Fruit fly (Drosophila melanogaster): Measurements from ENCODE around the gene CG31917.

CG31917 gene

DNA sequence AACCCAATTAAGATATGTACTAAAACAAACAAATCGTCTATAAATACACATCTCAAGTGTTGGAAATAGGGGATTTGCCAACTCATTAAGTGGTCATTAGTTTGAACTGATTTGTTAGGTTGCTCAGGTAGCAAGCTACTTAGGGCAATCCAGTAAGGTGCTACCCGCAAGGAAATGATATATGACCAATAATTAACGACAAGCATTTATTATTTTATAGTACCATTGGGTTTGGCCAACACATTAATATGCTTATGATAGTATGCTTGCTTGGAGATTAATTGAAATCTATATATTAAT is 14.8 kb downstream of the CG31917 start (continued):
- TF ChIP-seq HHEX (GFP tag; optimal IDR thresholded peaks at IDR 0.05), result peak; percentile 2
- no peak for TF ChIP-seq GATAe (GFP tag; conservative IDR thresholded peaks at IDR 0.05)
- TF ChIP-seq H2.0 (GFP tag; IDR thresholded peaks at IDR 0.05), result no peak
- TF ChIP-seq CG18011 (GFP tag; optimal IDR thresholded peaks at IDR 0.05), result no peak
- TF ChIP-seq zf30C (GFP tag; optimal IDR thresholded peaks at IDR 0.05), result no peak
- no peak for TF ChIP-seq CrebB (tag; optimal IDR thresholded peaks at IDR 0.05)
- no peak for TF ChIP-seq pfk (GFP tag; optimal IDR thresholded peaks at IDR 0.05)
- TF ChIP-seq CG30403 (GFP tag; optimal IDR thresholded peaks at IDR 0.05), result no peak
- TF ChIP-seq ara (GFP tag; IDR thresholded peaks at IDR 0.05), result no peak
- peak; percentile 67 for TF ChIP-seq sug (tag; optimal IDR thresholded peaks at IDR 0.05)
- TF ChIP-seq exex (tag; optimal IDR thresholded peaks at IDR 0.05), result peak; percentile 98

DNA sequence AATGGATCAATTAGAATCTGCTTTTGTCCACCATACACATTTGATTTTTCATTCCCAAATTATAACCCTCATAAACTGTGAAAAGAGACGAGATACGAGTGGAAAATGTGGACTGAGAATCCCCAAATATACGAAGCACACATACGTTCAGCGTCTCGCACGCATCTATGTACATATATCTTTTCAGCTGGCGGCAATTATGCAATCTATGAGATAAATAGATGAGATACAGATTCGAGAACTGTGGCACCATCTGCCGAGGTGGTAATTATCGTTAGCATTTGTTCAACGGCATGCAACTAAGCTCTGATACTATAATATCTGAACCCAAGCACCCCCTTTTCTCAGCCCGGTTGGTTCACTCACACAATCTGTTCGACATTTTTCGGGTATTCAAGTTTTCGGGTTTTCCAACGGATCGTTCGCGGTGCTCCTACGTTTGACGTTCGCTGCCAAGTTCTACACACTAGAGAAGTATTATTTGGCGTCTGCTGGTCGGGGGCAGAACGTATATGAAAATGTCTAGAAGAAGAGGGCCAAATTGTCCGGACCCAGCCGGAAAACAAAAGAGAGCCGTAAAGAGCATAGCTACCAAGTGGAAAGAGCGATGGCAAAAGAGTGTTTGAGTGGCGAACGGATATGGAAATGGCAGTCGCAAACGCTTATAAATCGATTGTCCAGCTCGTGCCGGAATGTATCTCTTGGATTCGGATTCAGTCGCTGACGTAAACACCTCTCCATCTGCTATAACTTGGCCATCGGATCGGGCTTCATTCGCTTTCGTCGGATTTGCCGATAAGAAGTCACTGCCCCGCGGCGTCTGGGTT is 15.4 kb downstream of the CG31917 start:
- TF ChIP-seq mld (GFP tag; IDR thresholded peaks at IDR 0.05; ENCODE audit: partially characterized antibody), result no peak
- no peak for TF ChIP-seq Vsx1 (GFP tag; optimal IDR thresholded peaks at IDR 0.05)
- TF ChIP-seq emc (GFP tag; optimal IDR thresholded peaks at IDR 0.05), result no peak
- TF ChIP-seq CG6654 (GFP tag; optimal IDR thresholded peaks at IDR 0.05), result no peak
- no peak for TF ChIP-seq az2 (GFP tag; optimal IDR thresholded peaks at IDR 0.05)
- TF ChIP-seq CrebB (tag; optimal IDR thresholded peaks at IDR 0.05), result no peak
- TF ChIP-seq Dref (GFP tag; IDR thresholded peaks at IDR 0.05), result no peak
- no peak for TF ChIP-seq so (GFP tag; IDR thresholded peaks at IDR 0.05)
- TF ChIP-seq CG15479 (GFP tag; optimal IDR thresholded peaks at IDR 0.05), result peak; percentile 35
- TF ChIP-seq CG8765 (GFP tag; IDR thresholded peaks at IDR 0.05), result no peak
- peak; percentile 86 for TF ChIP-seq sd (tag; optimal IDR thresholded peaks at IDR 0.05)
- TF ChIP-seq CG17829 (tag; optimal IDR thresholded peaks at IDR 0.05), result no peak
- TF ChIP-seq slbo (GFP tag; IDR thresholded peaks at IDR 0.05), result no peak
- TF ChIP-seq Spps (tag; optimal IDR thresholded peaks at IDR 0.05), result no peak
- no peak for TF ChIP-seq CG9215 (GFP tag; IDR thresholded peaks at IDR 0.05)
- no peak for TF ChIP-seq CG12391 (tag; optimal IDR thresholded peaks at IDR 0.05)
- no peak for TF ChIP-seq CG3726 (GFP tag; IDR thresholded peaks at IDR 0.05)
- no peak for TF ChIP-seq luna (GFP tag; optimal IDR thresholded peaks at IDR 0.05)
- TF ChIP-seq Kr (GFP tag; optimal IDR thresholded peaks at IDR 0.05), result no peak
- TF ChIP-seq repo (GFP tag; optimal IDR thresholded peaks at IDR 0.05), result no peak
- TF ChIP-seq CG8924 (tag; optimal IDR thresholded peaks at IDR 0.05), result no peak
- TF ChIP-seq GATAe (GFP tag; conservative IDR thresholded peaks at IDR 0.05), result no peak
- no peak for TF ChIP-seq chn (GFP tag; optimal IDR thresholded peaks at IDR 0.05)
- no peak for TF ChIP-seq Side (GFP tag; optimal IDR thresholded peaks at IDR 0.05)
- TF ChIP-seq CG17612 (GFP tag; IDR thresholded peaks at IDR 0.05), result no peak
- TF ChIP-seq insv (GFP tag; optimal IDR thresholded peaks at IDR 0.05), result no peak
- no peak for TF ChIP-seq gro (GFP tag; optimal IDR thresholded peaks at IDR 0.05)
- no peak for TF ChIP-seq CG10209 (GFP tag; optimal IDR thresholded peaks at IDR 0.05)
- TF ChIP-seq sna (GFP tag; IDR thresholded peaks at IDR 0.05; ENCODE audit: partially characterized antibody), result no peak
- no peak for TF ChIP-seq MESR4 (GFP tag; optimal IDR thresholded peaks at IDR 0.05)
- TF ChIP-seq nerfin-1 (tag; optimal IDR thresholded peaks at IDR 0.05), result no peak
- peak; percentile 73 for TF ChIP-seq Med (GFP tag)
- TF ChIP-seq Dad (GFP tag; optimal IDR thresholded peaks at IDR 0.05), result no peak
- TF ChIP-seq CG13296 (GFP tag; optimal IDR thresholded peaks at IDR 0.05), result peak; percentile 11
- TF ChIP-seq TFAM (GFP tag; optimal IDR thresholded peaks at IDR 0.05), result no peak
- no peak for TF ChIP-seq Xrp1 (GFP tag; IDR thresholded peaks at IDR 0.05)
- TF ChIP-seq yki (optimal IDR thresholded peaks at IDR 0.05), result no peak
- peak; percentile 33 for TF ChIP-seq CG10543 (GFP tag; optimal IDR thresholded peaks at IDR 0.05)
- no peak for TF ChIP-seq CG7786 (GFP tag; optimal IDR thresholded peaks at IDR 0.05)
- no peak for TF ChIP-seq ham (GFP tag; IDR thresholded peaks at IDR 0.05)
- TF ChIP-seq abd-A (tag; optimal IDR thresholded peaks at IDR 0.05), result no peak

Data from whole organism, embryonic.